Worm (Caenorhabditis elegans) whole organism, L3 larva: ENCODE data around the gene ilys-5.

Experiments used
- ZK546.5 ChIP-seq: sonication (generic microtip); optimal IDR thresholded peaks from 2 replicates; lab custom pipeline; 2017; ENCODE audit warnings: missing biosample characterization, missing genetic modification characterization
- aly-2 ChIP-seq: fragments of 150-350 bp; optimal IDR thresholded peaks from 2 replicates; lab custom pipeline; 2014; ENCODE audit warnings: missing biosample characterization, missing genetic modification characterization
- ama-1 ChIP-seq: fragments of 150-350 bp; optimal IDR thresholded peaks from 2 replicates; lab custom pipeline; 2018
- ceh-16 ChIP-seq: sonication (generic microtip); optimal IDR thresholded peaks from 2 replicates; lab custom pipeline; 2017; ENCODE audit warnings: missing biosample characterization, missing genetic modification characterization
- ceh-28 ChIP-seq: fragments of 150-350 bp; optimal IDR thresholded peaks from 2 replicates; lab custom pipeline; 2014; ENCODE audit warnings: missing biosample characterization, missing genetic modification reagents, missing genetic modification characterization
- ceh-82 ChIP-seq: fragments of 150-350 bp; optimal IDR thresholded peaks from 2 replicates; lab custom pipeline; 2014; ENCODE audit warnings: missing biosample characterization, missing genetic modification characterization
- ceh-9 ChIP-seq: sonication (generic microtip); optimal IDR thresholded peaks from 2 replicates; lab custom pipeline; 2018; ENCODE audit warnings: missing biosample characterization, missing genetic modification characterization
- daf-12 ChIP-seq: fragments of 150-350 bp; optimal IDR thresholded peaks from 2 replicates; lab custom pipeline; 2014; ENCODE audit warnings: missing biosample characterization, missing genetic modification reagents, missing genetic modification characterization
- egl-27 ChIP-seq: sonication (generic microtip); optimal IDR thresholded peaks from 4 replicates; lab custom pipeline; 2017; ENCODE audit warnings: missing biosample characterization, missing genetic modification reagents, missing genetic modification characterization
- egl-5 ChIP-seq: fragments of 150-350 bp; optimal IDR thresholded peaks from 2 replicates; lab custom pipeline; 2017; ENCODE audit warnings: missing biosample characterization, missing genetic modification reagents, missing genetic modification characterization, inconsistent platforms
- elt-1 ChIP-seq: fragments of 150-350 bp; optimal IDR thresholded peaks from 2 replicates; lab custom pipeline; 2014; ENCODE audit warnings: missing biosample characterization, missing genetic modification characterization
- elt-2 ChIP-seq: sonication (generic microtip); optimal IDR thresholded peaks from 2 replicates; lab custom pipeline; 2016; ENCODE audit warnings: missing genetic modification reagents, mild to moderate bottlenecking, missing genetic modification characterization, missing compliant biosample characterization
- elt-3 ChIP-seq, 3 experiments: fragments of 150-350 bp in 1 of 3; sonication (generic microtip) in 2 of 3; optimal IDR thresholded peaks; 2 replicates in 2 of 3; 4 replicates in 1 of 3; lab custom pipeline; 2014 to 2017; ENCODE audit warnings: missing biosample characterization in 3 of 3, missing genetic modification characterization in 3 of 3
- eor-1 ChIP-seq, 2 experiments: fragments of 150-350 bp; optimal IDR thresholded peaks; 2 replicates each; lab custom pipeline; 2014 to 2018; ENCODE audit warnings: missing biosample characterization in 2 of 2, missing genetic modification characterization in 2 of 2
- fkh-10 ChIP-seq: sonication (generic microtip); optimal IDR thresholded peaks from 2 replicates; lab custom pipeline; 2017; ENCODE audit warnings: missing biosample characterization, missing genetic modification reagents, missing genetic modification characterization
- fos-1 ChIP-seq: fragments of 150-350 bp; optimal IDR thresholded peaks from 2 replicates; lab custom pipeline; 2014; ENCODE audit warnings: missing biosample characterization, missing genetic modification characterization
- hmg-11 ChIP-seq: sonication (generic microtip); optimal IDR thresholded peaks from 2 replicates; lab custom pipeline; 2016; ENCODE audit warnings: missing genetic modification characterization, missing compliant biosample characterization
- jun-1 ChIP-seq: fragments of 150-350 bp; optimal IDR thresholded peaks from 2 replicates; lab custom pipeline; 2014; ENCODE audit warnings: missing biosample characterization, missing genetic modification reagents, missing genetic modification characterization
- lsy-12 ChIP-seq: sonication (generic microtip); optimal IDR thresholded peaks from 2 replicates; lab custom pipeline; 2016; ENCODE audit warnings: mild to moderate bottlenecking, missing genetic modification characterization, missing compliant biosample characterization
- nfya-1 ChIP-seq: sonication (generic microtip); optimal IDR thresholded peaks from 2 replicates; lab custom pipeline; 2017; ENCODE audit warnings: missing genetic modification characterization, mild to moderate bottlenecking, missing compliant biosample characterization, antibody characterized with exemption, moderate library complexity; ENCODE audit not compliant: insufficient read depth
- nhr-12 ChIP-seq: fragments of 150-350 bp; optimal IDR thresholded peaks from 2 replicates; lab custom pipeline; 2014; ENCODE audit warnings: missing biosample characterization, missing genetic modification characterization
- nhr-23 ChIP-seq: fragments of 150-350 bp; optimal IDR thresholded peaks from 2 replicates; lab custom pipeline; 2014; ENCODE audit warnings: missing biosample characterization, missing genetic modification reagents, missing genetic modification characterization
- nhr-28 ChIP-seq: fragments of 150-350 bp; optimal IDR thresholded peaks from 2 replicates; lab custom pipeline; 2014; ENCODE audit warnings: missing biosample characterization, missing genetic modification characterization
- nhr-43 ChIP-seq: sonication (generic microtip); optimal IDR thresholded peaks from 2 replicates; lab custom pipeline; 2016; ENCODE audit warnings: mild to moderate bottlenecking, missing genetic modification characterization, missing compliant biosample characterization; ENCODE audit not compliant: poor library complexity, severe bottlenecking
- nhr-67 ChIP-seq: fragments of 150-350 bp; optimal IDR thresholded peaks from 2 replicates; lab custom pipeline; 2014; ENCODE audit warnings: missing biosample characterization, missing genetic modification characterization
- nhr-77 ChIP-seq: fragments of 150-350 bp; optimal IDR thresholded peaks from 2 replicates; lab custom pipeline; 2014; ENCODE audit warnings: missing biosample characterization, missing genetic modification characterization
- pha-4 ChIP-seq: fragments of 150-350 bp; optimal IDR thresholded peaks from 2 replicates; lab custom pipeline; 2014; ENCODE audit warnings: missing biosample characterization, missing genetic modification reagents, missing genetic modification characterization
- pqm-1 ChIP-seq: fragments of 150-350 bp; optimal IDR thresholded peaks from 2 replicates; lab custom pipeline; 2017; ENCODE audit warnings: missing biosample characterization, missing genetic modification characterization, inconsistent platforms
- sea-2 ChIP-seq: fragments of 150-350 bp; sonication (generic microtip); optimal IDR thresholded peaks from 4 replicates; lab custom pipeline; 2014; ENCODE audit warnings: missing biosample characterization, missing genetic modification reagents, missing genetic modification characterization
- skn-1 ChIP-seq: fragments of 150-350 bp; optimal IDR thresholded peaks from 2 replicates; lab custom pipeline; 2014; ENCODE audit warnings: missing biosample characterization, missing genetic modification characterization
- snpc-4 ChIP-seq: fragments of 150-350 bp; optimal IDR thresholded peaks from 2 replicates; lab custom pipeline; 2014; ENCODE audit warnings: missing biosample characterization, missing genetic modification characterization
- unc-39 ChIP-seq: sonication (generic microtip); optimal IDR thresholded peaks from 4 replicates; lab custom pipeline; 2017; ENCODE audit warnings: missing biosample characterization, missing genetic modification characterization
- unc-62 ChIP-seq: fragments of 150-350 bp; sonication (generic microtip); optimal IDR thresholded peaks from 4 replicates; lab custom pipeline; 2014; ENCODE audit warnings: missing biosample characterization, missing genetic modification reagents, missing genetic modification characterization
- zag-1 ChIP-seq: fragments of 150-350 bp; optimal IDR thresholded peaks from 2 replicates; lab custom pipeline; 2014; ENCODE audit warnings: missing biosample characterization, missing genetic modification characterization
- ztf-11 ChIP-seq: fragments of 150-350 bp; optimal IDR thresholded peaks from 2 replicates; lab custom pipeline; 2014; ENCODE audit warnings: missing biosample characterization, missing genetic modification characterization
- ztf-4 ChIP-seq: fragments of 150-350 bp; optimal IDR thresholded peaks from 2 replicates; lab custom pipeline; 2014; ENCODE audit warnings: missing biosample characterization, missing genetic modification characterization

The ilys-5 gene

ce11 chrX:6503148-6503547, 33.5 kb downstream of the ilys-5 start:
- TF ChIP-seq nfya-1 (tag; lab: Kevin White, UChicago) (no peak), sea-2 (GFP tag; lab: Kevin White, UChicago) (no peak), elt-1 (no peak), pqm-1 (tag; lab: Kevin White, UChicago) (peak; percentile 4), fos-1 (tag; lab: Kevin White, UChicago) (no peak), unc-39 (tag; lab: Kevin White, UChicago) (no peak), unc-62 (no peak), nhr-77 (tag; lab: Kevin White, UChicago) (no peak), fkh-10 (no peak), jun-1 (tag; lab: Kevin White, UChicago) (no peak), ceh-28 (tag; lab: Kevin White, UChicago) (no peak), ZK546.5 (tag; lab: Kevin White, UChicago) (no peak), lsy-12 (tag; lab: Kevin White, UChicago) (no peak), elt-2 (peak; percentile 64)

ce11 chrX:6499736-6500135, 36.9 kb downstream of the ilys-5 start, which contains the start of gene actl-1:
Gene actl-1 (minus strand): TSS chrX:6499836.
- no peak for TF ChIP-seq elt-3 (tag; optimal IDR thresholded peaks at IDR 0.05; lab: Kevin White, UChicago)
- no peak for TF ChIP-seq ztf-11 (tag; lab: Kevin White, UChicago)
- TF ChIP-seq daf-12 (tag; lab: Kevin White, UChicago): no peak
- no peak for TF ChIP-seq nhr-23
- TF ChIP-seq eor-1 (tag; optimal IDR thresholded peaks at IDR 0.05; lab: Kevin White, UChicago): no peak
- no peak for TF ChIP-seq ztf-4 (tag; lab: Kevin White, UChicago)
- TF ChIP-seq unc-39 (tag; lab: Kevin White, UChicago): no peak
- no peak for TF ChIP-seq hmg-11 (tag; lab: Kevin White, UChicago)
- TF ChIP-seq skn-1 (tag; lab: Kevin White, UChicago): no peak
- TF ChIP-seq zag-1: no peak
- TF ChIP-seq aly-2: no peak

DNA sequence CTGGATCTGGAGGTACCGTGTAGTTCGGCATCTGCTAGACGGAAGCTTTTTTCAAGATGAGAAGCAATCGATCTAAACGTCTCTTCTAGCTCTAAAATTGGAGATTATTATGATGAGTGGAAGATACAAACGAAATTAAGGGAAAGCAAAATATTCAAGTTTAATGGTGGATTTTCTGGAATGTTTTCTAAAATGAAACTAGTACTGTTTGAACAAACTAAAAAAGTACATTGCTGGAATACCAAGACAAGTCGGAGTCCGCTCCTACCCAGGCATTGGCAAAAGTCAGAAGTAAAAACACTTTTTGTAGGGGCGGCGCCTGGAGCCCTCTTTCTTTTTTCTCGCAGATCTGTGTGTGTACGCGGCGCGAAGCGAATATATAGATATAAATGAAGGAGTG, 51.9 kb downstream of the ilys-5 start, which contains the start of gene gar-1:
TSS of gene gar-1 (minus strand) at position 101 of the 400 bp plus-strand sequence.
- TF ChIP-seq ztf-4 (tag; lab: Kevin White, UChicago): no peak
- TF ChIP-seq ceh-82 (tag; lab: Kevin White, UChicago): no peak
- no peak for TF ChIP-seq hmg-11 (tag; lab: Kevin White, UChicago)
- TF ChIP-seq ceh-9 (tag; lab: Kevin White, UChicago): no peak
- no peak for TF ChIP-seq nhr-28
- TF ChIP-seq sea-2 (GFP tag; lab: Kevin White, UChicago): no peak
- no peak for TF ChIP-seq snpc-4
- TF ChIP-seq egl-27 (tag; lab: Kevin White, UChicago): no peak
- no peak for TF ChIP-seq nhr-43 (tag; lab: Kevin White, UChicago)
- TF ChIP-seq jun-1 (tag; lab: Kevin White, UChicago): no peak
- TF ChIP-seq egl-5 (tag; lab: Kevin White, UChicago): no peak
- TF ChIP-seq ama-1 (lab: Kevin White, UChicago): no peak
- no peak for TF ChIP-seq ceh-16
- TF ChIP-seq pha-4 (tag; lab: Kevin White, UChicago): no peak
- no peak for TF ChIP-seq ZK546.5 (tag; lab: Kevin White, UChicago)
- no peak for TF ChIP-seq nhr-67
- no peak for TF ChIP-seq ztf-11 (tag; lab: Kevin White, UChicago)
- TF ChIP-seq nhr-12 (tag; lab: Kevin White, UChicago): no peak
